Worm (Caenorhabditis elegans): ENCODE measurements around the gene D2007.2.

DNA sequence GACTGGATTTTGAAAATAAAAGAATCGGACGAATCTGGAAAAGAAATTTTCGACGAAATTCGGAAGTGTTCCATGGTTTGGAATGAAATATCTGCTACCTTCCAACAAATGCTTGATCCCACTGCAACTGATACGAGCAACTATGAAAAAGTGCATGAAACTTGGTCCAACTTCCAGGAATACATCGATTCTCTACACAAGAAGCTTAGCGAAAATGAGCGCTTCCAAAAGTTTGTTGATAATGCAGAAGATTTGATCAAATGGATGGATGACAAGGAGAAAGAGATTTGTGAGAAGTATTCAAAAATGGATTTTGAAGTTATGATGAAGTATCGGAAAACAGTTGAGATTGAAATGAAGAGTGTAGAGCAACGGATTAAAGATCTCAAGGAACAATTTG, 33.8 kb downstream of the D2007.2 start:
- TF ChIP-seq med-1 (GFP tag; optimal IDR thresholded peaks at IDR 0.05; ENCODE audit: insufficient read depth) (no peak), T22C8.4 (GFP tag; IDR thresholded peaks at IDR 0.05) (no peak), ref-1 (GFP tag; conservative IDR thresholded peaks at IDR 0.05) (no peak), ztf-29 (GFP tag; IDR thresholded peaks at IDR 0.05) (no peak), ztf-23 (GFP tag; IDR thresholded peaks at IDR 0.05) (no peak), cog-1 (tag; optimal IDR thresholded peaks at IDR 0.05) (no peak), flt-1 (GFP tag; IDR thresholded peaks at IDR 0.05) (no peak), tab-1 (GFP tag; IDR thresholded peaks at IDR 0.05) (no peak)
